Worm (Caenorhabditis elegans): ENCODE measurements around the gene nlg-1.

- no peak for TF ChIP-seq F37B4.10 (GFP tag; IDR thresholded peaks at IDR 0.05)
- TF ChIP-seq dpl-1 (GFP tag; optimal IDR thresholded peaks at IDR 0.05): no peak
- TF ChIP-seq Y95B8A.8 (GFP tag; IDR thresholded peaks at IDR 0.05): no peak
- no peak for TF ChIP-seq efl-1 (GFP tag; optimal IDR thresholded peaks at IDR 0.05)
- TF ChIP-seq ets-4 (GFP tag; optimal IDR thresholded peaks at IDR 0.05): no peak
- no peak for TF ChIP-seq lin-40 (tag; optimal IDR thresholded peaks at IDR 0.05)
- no peak for TF ChIP-seq ama-1 (optimal IDR thresholded peaks at IDR 0.05)
- TF ChIP-seq ama-1 (GFP tag; optimal IDR thresholded peaks at IDR 0.05): no peak
- TF ChIP-seq K12H6.12 (tag; optimal IDR thresholded peaks at IDR 0.05): no peak
- no peak for TF ChIP-seq madf-6 (GFP tag; IDR thresholded peaks at IDR 0.05)
- TF ChIP-seq cebp-1 (GFP tag; IDR thresholded peaks at IDR 0.05): no peak
- TF ChIP-seq cebp-1 (tag; optimal IDR thresholded peaks at IDR 0.05): no peak
- no peak for TF ChIP-seq F22D6.2 (tag; optimal IDR thresholded peaks at IDR 0.05)
- TF ChIP-seq F33H1.4 (GFP tag; IDR thresholded peaks at IDR 0.05): no peak
- TF ChIP-seq unc-62 (GFP tag; optimal IDR thresholded peaks at IDR 0.05): no peak
- no peak for TF ChIP-seq snpc-4 (GFP tag; optimal IDR thresholded peaks at IDR 0.05)
- TF ChIP-seq snpc-4 (tag; optimal IDR thresholded peaks at IDR 0.05): no peak
Observed at ce11 chrX:13603826-13604225, 27.1 kb downstream of the nlg-1 start, which contains the start of gene F54B11.8.
